Fruit fly (Drosophila melanogaster) whole organism, embryonic: ENCODE data around the gene Cpr73D.

Experiments used
- Aef1 ChIP-seq: fragments of 200-800 bp; sonication (Bioruptor generic); IDR thresholded peaks from 3 replicates; pipeline ENCODE4 v1.3.6; 2022; ENCODE audit warnings: missing biosample characterization, missing genetic modification characterization
- Blimp-1 ChIP-seq: fragments of 200-800 bp; sonication (Bioruptor generic); optimal IDR thresholded peaks from 3 replicates; lab custom pipeline; 2018; ENCODE audit warnings: missing biosample characterization, missing genetic modification characterization, mild to moderate bottlenecking, moderate library complexity, missing genetic modification reagents
- BtbVII ChIP-seq: fragments of 200-800 bp; sonication (Bioruptor generic); optimal IDR thresholded peaks from 3 replicates; lab custom pipeline; 2017; ENCODE audit warnings: missing biosample characterization, mild to moderate bottlenecking, missing genetic modification characterization
- CG1024 ChIP-seq: fragments of 200-800 bp; sonication (Bioruptor generic); IDR thresholded peaks from 2 replicates; pipeline ENCODE4 v1.3.6; 2022; ENCODE audit warnings: missing biosample characterization, missing genetic modification characterization
- CG10543 ChIP-seq: fragments of 200-800 bp; sonication (Bioruptor generic); optimal IDR thresholded peaks from 3 replicates; lab custom pipeline; 2017; ENCODE audit warnings: missing biosample characterization, mild to moderate bottlenecking, missing genetic modification characterization, moderate library complexity
- CG10654 ChIP-seq: fragments of 200-800 bp; sonication (Bioruptor generic); optimal IDR thresholded peaks from 2 replicates; lab custom pipeline; 2016; ENCODE audit warnings: missing biosample characterization, missing genetic modification characterization
- CG11456 ChIP-seq: fragments of 200-800 bp; sonication (Bioruptor generic); IDR thresholded peaks from 3 replicates; pipeline ENCODE4 v1.3.6; 2022; ENCODE audit warnings: missing biosample characterization, missing genetic modification characterization
- CG11695 ChIP-seq: fragments of 200-800 bp; sonication (Bioruptor generic); IDR thresholded peaks from 3 replicates; pipeline ENCODE4 v1.3.6; 2022; ENCODE audit warnings: missing biosample characterization, missing genetic modification characterization
- CG14014 ChIP-seq: fragments of 200-800 bp; sonication (Bioruptor generic); IDR thresholded peaks from 2 replicates; pipeline ENCODE4 v1.3.6; 2022; ENCODE audit warnings: missing biosample characterization, missing genetic modification characterization
- CG15269 ChIP-seq: fragments of 200-800 bp; sonication (Bioruptor generic); optimal IDR thresholded peaks from 2 replicates; lab custom pipeline; 2018; ENCODE audit warnings: missing biosample characterization, mild to moderate bottlenecking, missing genetic modification characterization, moderate library complexity
- CG15696 ChIP-seq: fragments of 200-800 bp; sonication (Bioruptor generic); optimal IDR thresholded peaks from 2 replicates; lab custom pipeline; 2019; ENCODE audit warnings: missing biosample characterization, mild to moderate bottlenecking, missing genetic modification characterization, moderate library complexity
- CG17385 ChIP-seq: fragments of 200-800 bp; sonication (Bioruptor generic); optimal IDR thresholded peaks from 3 replicates; lab custom pipeline; 2018; ENCODE audit warnings: missing biosample characterization, mild to moderate bottlenecking, missing genetic modification characterization
- CG2678 ChIP-seq: fragments of 200-800 bp; sonication (Bioruptor generic); optimal IDR thresholded peaks from 3 replicates; lab custom pipeline; 2019; ENCODE audit warnings: missing biosample characterization, mild to moderate bottlenecking, missing genetic modification characterization, moderate library complexity
- CG43689 ChIP-seq: fragments of 200-800 bp; sonication (Bioruptor generic); IDR thresholded peaks from 2 replicates; pipeline ENCODE4 v1.3.6; 2022; ENCODE audit warnings: missing biosample characterization, missing genetic modification characterization
- CG5245 ChIP-seq: fragments of 200-800 bp; sonication (Bioruptor generic); optimal IDR thresholded peaks from 3 replicates; lab custom pipeline; 2016; ENCODE audit warnings: missing biosample characterization, missing genetic modification characterization
- CG7745 ChIP-seq: fragments of 200-800 bp; sonication (Bioruptor generic); optimal IDR thresholded peaks from 2 replicates; lab custom pipeline; 2018; ENCODE audit warnings: missing biosample characterization, mild to moderate bottlenecking, missing genetic modification characterization, moderate library complexity
- CG8478 ChIP-seq: fragments of >200 bp; optimal IDR thresholded peaks from 2 replicates; lab custom pipeline; 2018
- CG8924 ChIP-seq: fragments of 200-800 bp; optimal IDR thresholded peaks from 3 replicates; lab custom pipeline; 2019; ENCODE audit warnings: missing biosample characterization, mild to moderate bottlenecking, missing genetic modification characterization, moderate library complexity
- CG8944 ChIP-seq: fragments of 200-800 bp; sonication (Bioruptor generic); optimal IDR thresholded peaks from 3 replicates; lab custom pipeline; 2016; ENCODE audit warnings: missing biosample characterization, missing genetic modification characterization
- CTCF ChIP-seq: fragments of 200-800 bp; sonication (Bioruptor generic); optimal IDR thresholded peaks from 2 replicates; lab custom pipeline; 2017; ENCODE audit warnings: missing biosample characterization, mild to moderate bottlenecking, missing genetic modification characterization, moderate library complexity
- Ets65A ChIP-seq: fragments of 200-800 bp; sonication (Bioruptor generic); peaks from one replicate; lab custom pipeline; 2016; ENCODE audit warnings: missing biosample characterization, missing genetic modification characterization
- HmgZ ChIP-seq: fragments of 200-800 bp; sonication (Bioruptor generic); optimal IDR thresholded peaks from 2 replicates; lab custom pipeline; 2018; ENCODE audit warnings: missing biosample characterization, mild to moderate bottlenecking, missing genetic modification characterization
- Lim3 ChIP-seq: fragments of 200-800 bp; sonication (Bioruptor generic); IDR thresholded peaks from 2 replicates; pipeline ENCODE4 v1.3.6; 2022; ENCODE audit warnings: missing biosample characterization, missing genetic modification characterization
- MBD-R2 ChIP-seq: fragments of 200-800 bp; sonication (Bioruptor generic); IDR thresholded peaks from 2 replicates; pipeline ENCODE4 v1.3.6; 2022; ENCODE audit warnings: missing biosample characterization, missing genetic modification characterization
- Meics ChIP-seq: fragments of 200-800 bp; sonication (Bioruptor generic); optimal IDR thresholded peaks from 2 replicates; lab custom pipeline; 2017; ENCODE audit warnings: missing biosample characterization, mild to moderate bottlenecking, missing genetic modification characterization
- Pdp1 ChIP-seq, 2 experiments: fragments of 200-800 bp; sonication (Bioruptor generic); optimal IDR thresholded peaks; 3 replicates each; lab custom pipeline; 2016; ENCODE audit warnings: missing biosample characterization in 2 of 2, missing genetic modification characterization in 2 of 2, mild to moderate bottlenecking in 1 of 2, moderate library complexity in 1 of 2
- Poxn ChIP-seq: fragments of 200-800 bp; sonication (Bioruptor generic); IDR thresholded peaks from 2 replicates; pipeline ENCODE4 v1.3.6; 2022; ENCODE audit warnings: missing biosample characterization, missing genetic modification characterization
- Ptx1 ChIP-seq: fragments of 200-800 bp; sonication (Bioruptor generic); IDR thresholded peaks from 2 replicates; pipeline ENCODE4 v1.3.6; 2022; ENCODE audit warnings: missing biosample characterization, missing genetic modification characterization
- Sry-δ ChIP-seq: fragments of 200-800 bp; sonication (Bioruptor generic); optimal IDR thresholded peaks from 2 replicates; lab custom pipeline; 2016; ENCODE audit warnings: missing biosample characterization, missing genetic modification characterization
- Trl ChIP-seq, 3 experiments: fragments of >200 bp in 2 of 3; fragments of 200-800 bp in 1 of 3; sonication (Bioruptor generic) in 1 of 3; optimal IDR thresholded peaks; 2 replicates in 1 of 3; 3 replicates in 2 of 3; lab custom pipeline; 2016 to 2017; ENCODE audit warnings: missing biosample characterization in 1 of 3, missing genetic modification characterization in 1 of 3
- Xrp1 ChIP-seq: fragments of 200-800 bp; sonication (Bioruptor generic); IDR thresholded peaks from 2 replicates; pipeline ENCODE4 v1.3.6; 2022; ENCODE audit warnings: missing biosample characterization, missing genetic modification characterization
- ase ChIP-seq: fragments of 200-800 bp; sonication (Bioruptor generic); IDR thresholded peaks from 3 replicates; pipeline ENCODE4 v1.3.6; 2022; ENCODE audit warnings: missing biosample characterization, missing genetic modification characterization
- crc ChIP-seq: fragments of 200-800 bp; sonication (Bioruptor generic); optimal IDR thresholded peaks from 2 replicates; lab custom pipeline; 2016; ENCODE audit warnings: missing biosample characterization, missing genetic modification characterization
- crp ChIP-seq, 2 experiments: fragments of 200-800 bp; sonication (Bioruptor generic); optimal IDR thresholded peaks; 2 replicates in 1 of 2; 3 replicates in 1 of 2; lab custom pipeline; 2017; ENCODE audit warnings: missing biosample characterization in 2 of 2, missing genetic modification characterization in 2 of 2, mild to moderate bottlenecking in 1 of 2, moderate library complexity in 1 of 2
- ems ChIP-seq: fragments of 200-800 bp; sonication (Bioruptor generic); optimal IDR thresholded peaks from 3 replicates; lab custom pipeline; 2016; ENCODE audit warnings: missing biosample characterization, missing genetic modification characterization
- en ChIP-seq: fragments of 200-800 bp; sonication (Bioruptor generic); optimal IDR thresholded peaks from 2 replicates; lab custom pipeline; 2016; ENCODE audit warnings: missing biosample characterization, missing genetic modification characterization
- ewg ChIP-seq: fragments of 200-800 bp; sonication (Bioruptor generic); optimal IDR thresholded peaks from 3 replicates; lab custom pipeline; 2017; ENCODE audit warnings: mild to moderate bottlenecking, missing biosample characterization, missing genetic modification reagents, missing genetic modification characterization
- exex ChIP-seq: fragments of 200-800 bp; sonication (Bioruptor generic); optimal IDR thresholded peaks from 4 replicates; lab custom pipeline; 2018; ENCODE audit warnings: missing biosample characterization, mild to moderate bottlenecking, missing genetic modification characterization, moderate library complexity
- fu2 ChIP-seq: fragments of 200-800 bp; sonication (Bioruptor generic); optimal IDR thresholded peaks from 2 replicates; lab custom pipeline; 2016; ENCODE audit warnings: missing biosample characterization, missing genetic modification characterization
- gem ChIP-seq: fragments of 200-800 bp; sonication (Bioruptor generic); optimal IDR thresholded peaks from 2 replicates; lab custom pipeline; 2019; ENCODE audit warnings: missing biosample characterization, mild to moderate bottlenecking, missing genetic modification characterization, moderate library complexity
- gro ChIP-seq: fragments of 200-800 bp; sonication (Bioruptor generic); optimal IDR thresholded peaks from 2 replicates; lab custom pipeline; 2016; ENCODE audit warnings: missing biosample characterization, missing genetic modification characterization
- gsb ChIP-seq: fragments of 200-800 bp; sonication (Bioruptor generic); IDR thresholded peaks from 2 replicates; pipeline ENCODE4 v1.3.6; 2022; ENCODE audit warnings: missing biosample characterization, missing genetic modification characterization
- ind ChIP-seq: fragments of 200-800 bp; sonication (Bioruptor generic); optimal IDR thresholded peaks from 3 replicates; lab custom pipeline; 2016; ENCODE audit warnings: missing biosample characterization, missing genetic modification characterization
- lab ChIP-seq: fragments of 200-800 bp; sonication (Bioruptor generic); optimal IDR thresholded peaks from 3 replicates; lab custom pipeline; 2017; ENCODE audit warnings: missing biosample characterization, missing genetic modification characterization, mild to moderate bottlenecking, moderate library complexity, missing genetic modification reagents
- nerfin-1 ChIP-seq: fragments of 200-800 bp; sonication (Bioruptor generic); optimal IDR thresholded peaks from 3 replicates; lab custom pipeline; 2019; ENCODE audit warnings: missing biosample characterization, mild to moderate bottlenecking, missing genetic modification characterization, moderate library complexity
- nom ChIP-seq: fragments of 200-800 bp; sonication (Bioruptor generic); optimal IDR thresholded peaks from 2 replicates; lab custom pipeline; 2017; ENCODE audit warnings: missing biosample characterization, missing genetic modification characterization, mild to moderate bottlenecking, moderate library complexity, missing genetic modification reagents
- prd ChIP-seq, 3 experiments: fragments of >200 bp in 2 of 3; fragments of 200-800 bp in 1 of 3; sonication (Bioruptor generic) in 1 of 3; optimal IDR thresholded peaks in 2 of 3; IDR thresholded peaks in 1 of 3; 2 replicates in 2 of 3; 3 replicates in 1 of 3; pipeline versions ENCODE4 v1.3.6 to Lab custom; 2017 to 2022; ENCODE audit warnings: missing biosample characterization in 1 of 3, missing genetic modification characterization in 1 of 3
- sens-2 ChIP-seq: fragments of 200-800 bp; sonication (Bioruptor generic); IDR thresholded peaks from 2 replicates; pipeline ENCODE4 v1.3.6; 2022; ENCODE audit warnings: missing biosample characterization, missing genetic modification characterization
- stc ChIP-seq: fragments of 200-800 bp; sonication (Bioruptor generic); IDR thresholded peaks from 2 replicates; pipeline ENCODE4 v1.3.6; 2022; ENCODE audit warnings: missing biosample characterization, missing genetic modification characterization
- tgo ChIP-seq: fragments of 200-800 bp; sonication (Bioruptor generic); IDR thresholded peaks from 3 replicates; pipeline ENCODE4 v1.3.6; 2022; ENCODE audit warnings: missing biosample characterization, missing genetic modification characterization

Gene Cpr73D

DNA sequence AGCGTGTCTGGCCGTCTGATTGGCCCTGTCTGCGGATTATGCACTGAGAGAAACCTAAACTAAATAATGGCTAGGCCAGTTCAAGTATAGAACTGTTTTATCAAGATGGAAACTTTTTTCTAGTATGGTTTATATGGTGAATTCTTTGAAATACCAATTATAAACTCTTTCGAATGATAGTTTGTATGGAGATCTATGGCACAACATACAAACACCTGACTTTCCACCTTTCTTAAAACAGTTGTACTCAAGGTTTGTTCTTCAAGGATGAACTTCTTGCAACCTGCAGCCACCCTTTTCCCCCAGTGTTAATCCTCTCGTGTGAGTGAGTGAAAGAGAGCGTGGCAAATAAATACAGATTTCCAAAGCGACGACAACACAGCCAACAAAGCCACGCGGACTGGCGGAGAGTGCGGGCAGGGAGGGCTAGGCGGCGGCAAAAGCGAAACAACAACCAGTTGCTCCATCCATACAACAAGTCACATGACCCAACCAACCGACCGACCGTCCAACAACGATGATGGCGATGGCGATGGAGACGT, 46.8 kb upstream of the Cpr73D start (continued):
- TF ChIP-seq stc (peak; percentile 87), Xrp1 (GFP tag; lab: Robert Waterston, UW) (peak; percentile 78), Ptx1 (peak; percentile 90), sens-2 (GFP tag; lab: Robert Waterston, UW) (peak; percentile 57; the same call in 1 of the 2 replicates), CG43689 (GFP tag; lab: Robert Waterston, UW) (peak; percentile 79), CG1024 (GFP tag; lab: Robert Waterston, UW) (peak; percentile 58; the same call in 1 of the 2 replicates), CG8924 (tag; lab: Kevin White, UChicago) (peak; percentile 91), crp (GFP tag; optimal IDR thresholded peaks at IDR 0.05; lab: Kevin White, UChicago) (peak in 1 of 2 experiments; percentile 22), BtbVII (GFP tag; lab: Kevin White, UChicago) (peak; percentile 81), CG5245 (GFP tag; lab: Kevin White, UChicago) (peak; percentile 71), nerfin-1 (tag; lab: Kevin White, UChicago) (peak; percentile 50), CG2678 (tag; lab: Kevin White, UChicago) (peak; percentile 88), CG11456 (GFP tag; lab: Robert Waterston, UW) (peak; percentile 71), MBD-R2 (GFP tag; lab: Robert Waterston, UW) (peak; percentile 55), CTCF (GFP tag; lab: Kevin White, UChicago) (peak; percentile 50), nom (GFP tag; lab: Kevin White, UChicago) (peak; percentile 89), Pdp1 (GFP tag; optimal IDR thresholded peaks at IDR 0.05; lab: Kevin White, UChicago) (peak; percentile 73 to 91), fu2 (GFP tag; lab: Kevin White, UChicago) (peak; percentile 90), Lim3 (GFP tag; lab: Robert Waterston, UW) (peak; percentile 65; the same call in 1 of the 2 replicates), gro (GFP tag; lab: Kevin White, UChicago) (peak; percentile 91), CG11695 (GFP tag; lab: Robert Waterston, UW) (peak; percentile 91), CG8944 (peak; percentile 86), Poxn (GFP tag; lab: Robert Waterston, UW) (peak; percentile 33; the same call in 1 of the 2 replicates), gem (peak; percentile 94), ems (GFP tag; lab: Kevin White, UChicago) (peak; percentile 89), CG10543 (GFP tag; lab: Kevin White, UChicago) (peak; percentile 67), prd (optimal IDR thresholded peaks at IDR 0.05; lab: Kevin White, UChicago) (no peak), prd (GFP tag; IDR thresholded peaks at IDR 0.05; lab: Robert Waterston, UW) (peak; percentile 90), gsb (GFP tag; lab: Robert Waterston, UW) (peak; percentile 79), CG15269 (tag; lab: Kevin White, UChicago) (peak; percentile 92), CG7745 (tag; lab: Kevin White, UChicago) (no peak), exex (no peak), HmgZ (tag; lab: Kevin White, UChicago) (peak; percentile 80), ewg (GFP tag; lab: Kevin White, UChicago) (peak; percentile 73), tgo (peak; percentile 91), CG15696 (tag; lab: Kevin White, UChicago) (peak; percentile 44), crc (GFP tag; lab: Kevin White, UChicago) (peak; percentile 88), CG17385 (GFP tag; lab: Kevin White, UChicago) (peak; percentile 83), ind (peak; percentile 85), Blimp-1 (GFP tag; lab: Kevin White, UChicago) (peak; percentile 80), CG10654 (peak; percentile 78), en (GFP tag; lab: Kevin White, UChicago) (peak; percentile 85), Meics (GFP tag; lab: Kevin White, UChicago) (peak; percentile 85), lab (GFP tag; lab: Kevin White, UChicago) (peak; percentile 84), Ets65A (peak; percentile 99), Sry-δ (GFP tag; lab: Kevin White, UChicago) (peak; percentile 52), Aef1 (GFP tag; lab: Robert Waterston, UW) (peak; percentile 86), CG8478 (lab: Kevin White, UChicago) (no peak), ase (GFP tag; lab: Robert Waterston, UW) (peak; percentile 74), Trl (optimal IDR thresholded peaks at IDR 0.05; lab: Kevin White, UChicago) (peak in 1 of 2 experiments; percentile 13), Trl (GFP tag; optimal IDR thresholded peaks at IDR 0.05; lab: Kevin White, UChicago) (peak; percentile 88), CG14014 (GFP tag; lab: Robert Waterston, UW) (peak; percentile 89)
